Worm (Caenorhabditis elegans) whole organism, late embryonic: ENCODE results near the gene nhr-252.
A peak's percentile ranks its signal among the peaks of the same experiment; 100 is the strongest.

ENCODE experiments used
- C08G9.2 ChIP-seq: sonication (generic microtip); optimal IDR thresholded peaks from 2 replicates; lab custom pipeline; 2016; ENCODE audit warnings: mild to moderate bottlenecking, missing genetic modification characterization, moderate library complexity, missing compliant biosample characterization
- K02D7.2 ChIP-seq: sonication (generic microtip); optimal IDR thresholded peaks from 2 replicates; lab custom pipeline; 2017; ENCODE audit warnings: mild to moderate bottlenecking, missing genetic modification characterization, missing compliant biosample characterization
- K09A11.1 ChIP-seq: sonication (generic microtip); optimal IDR thresholded peaks from 2 replicates; lab custom pipeline; 2017; ENCODE audit warnings: antibody characterized with exemption, mild to moderate bottlenecking, missing genetic modification characterization, missing compliant biosample characterization; ENCODE audit not compliant: insufficient read depth
- Y22D7AL.16 ChIP-seq: sonication (generic microtip); optimal IDR thresholded peaks from 2 replicates; lab custom pipeline; 2016; ENCODE audit warnings: missing genetic modification characterization, missing compliant biosample characterization
- ama-1 ChIP-seq: fragments of 150-350 bp; optimal IDR thresholded peaks from 2 replicates; lab custom pipeline; 2014
- ceh-30 ChIP-seq: fragments of 150-350 bp; optimal IDR thresholded peaks from 2 replicates; lab custom pipeline; 2014; ENCODE audit warnings: missing biosample characterization, missing genetic modification characterization
- ceh-31 ChIP-seq: sonication (generic microtip); optimal IDR thresholded peaks from 2 replicates; lab custom pipeline; 2016; ENCODE audit warnings: missing genetic modification characterization, missing compliant biosample characterization
- ceh-48 ChIP-seq: sonication (generic microtip); optimal IDR thresholded peaks from 2 replicates; lab custom pipeline; 2016; ENCODE audit warnings: missing genetic modification characterization, inconsistent platforms, missing compliant biosample characterization
- ceh-6 ChIP-seq: fragments of 200-800 bp; sonication (Bioruptor generic); optimal IDR thresholded peaks from 2 replicates; lab custom pipeline; 2018; ENCODE audit warnings: mild to moderate bottlenecking, missing genetic modification characterization, missing compliant biosample characterization
- che-1 ChIP-seq: sonication (generic microtip); optimal IDR thresholded peaks from 2 replicates; lab custom pipeline; 2016; ENCODE audit warnings: mild to moderate bottlenecking, missing genetic modification characterization, missing compliant biosample characterization
- dmd-4 ChIP-seq: sonication (generic microtip); optimal IDR thresholded peaks from 2 replicates; lab custom pipeline; 2016; ENCODE audit warnings: borderline replicate concordance, missing genetic modification characterization, missing compliant biosample characterization
- dve-1 ChIP-seq: sonication (generic microtip); optimal IDR thresholded peaks from 2 replicates; lab custom pipeline; 2017; ENCODE audit warnings: antibody characterized with exemption, mild to moderate bottlenecking, missing genetic modification characterization, missing compliant biosample characterization
- eyg-1 ChIP-seq: sonication (generic microtip); optimal IDR thresholded peaks from 2 replicates; lab custom pipeline; 2016; ENCODE audit warnings: missing genotype, missing genetic modification characterization, missing compliant biosample characterization
- fax-1 ChIP-seq: sonication (generic microtip); optimal IDR thresholded peaks from 2 replicates; lab custom pipeline; 2016; ENCODE audit warnings: missing genotype, missing genetic modification characterization, missing compliant biosample characterization
- hlh-6 ChIP-seq: sonication (generic microtip); optimal IDR thresholded peaks from 2 replicates; lab custom pipeline; 2016; ENCODE audit warnings: missing genotype, missing genetic modification characterization, missing compliant biosample characterization
- lim-6 ChIP-seq: sonication (generic microtip); optimal IDR thresholded peaks from 2 replicates; lab custom pipeline; 2016; ENCODE audit warnings: missing genetic modification characterization, missing compliant biosample characterization
- madf-2 ChIP-seq: sonication (generic microtip); optimal IDR thresholded peaks from 2 replicates; lab custom pipeline; 2017; ENCODE audit warnings: missing genetic modification characterization, missing compliant biosample characterization
- mec-3 ChIP-seq: sonication (generic microtip); optimal IDR thresholded peaks from 2 replicates; lab custom pipeline; 2016; ENCODE audit warnings: borderline replicate concordance, missing genetic modification characterization, missing compliant biosample characterization
- npax-4 ChIP-seq: sonication (generic microtip); optimal IDR thresholded peaks from 2 replicates; lab custom pipeline; 2016; ENCODE audit warnings: missing genetic modification characterization, missing compliant biosample characterization
- pag-3 ChIP-seq: sonication (generic microtip); optimal IDR thresholded peaks from 2 replicates; lab custom pipeline; 2016; ENCODE audit warnings: missing compliant biosample characterization, missing genetic modification characterization, borderline replicate concordance
- pha-4 ChIP-seq: fragments of 150-350 bp; optimal IDR thresholded peaks from 2 replicates; lab custom pipeline; 2018; ENCODE audit warnings: missing biosample characterization, missing genetic modification reagents, missing genetic modification characterization
- pros-1 ChIP-seq: fragments of 150-350 bp; optimal IDR thresholded peaks from 2 replicates; lab custom pipeline; 2014; ENCODE audit warnings: missing biosample characterization, missing genetic modification reagents, missing genetic modification characterization
- ref-2 ChIP-seq: sonication (generic microtip); optimal IDR thresholded peaks from 2 replicates; lab custom pipeline; 2016; ENCODE audit warnings: missing genetic modification characterization, missing compliant biosample characterization
- sdc-2 ChIP-seq: sonication (generic microtip); optimal IDR thresholded peaks from 2 replicates; lab custom pipeline; 2016; ENCODE audit warnings: missing genotype, missing genetic modification characterization, missing compliant biosample characterization
- sox-2 ChIP-seq: fragments of 200-800 bp; sonication (Bioruptor generic); IDR thresholded peaks from 2 replicates; pipeline ENCODE4 v1.3.6; 2022; ENCODE audit warnings: missing genetic modification reagents, missing genetic modification characterization, missing compliant biosample characterization
- sox-4 ChIP-seq: sonication (generic microtip); optimal IDR thresholded peaks from 2 replicates; lab custom pipeline; 2017; ENCODE audit warnings: mild to moderate bottlenecking, missing genetic modification characterization, inconsistent platforms, missing compliant biosample characterization
- syd-9 ChIP-seq: sonication (generic microtip); optimal IDR thresholded peaks from 2 replicates; lab custom pipeline; 2016; ENCODE audit warnings: mild to moderate bottlenecking, missing genetic modification characterization, moderate library complexity, missing compliant biosample characterization
- unc-3 ChIP-seq, 2 experiments: fragments of 200-800 bp in 1 of 2; sonication (Bioruptor generic) in 1 of 2; sonication (generic microtip) in 1 of 2; conservative IDR thresholded peaks in 1 of 2; optimal IDR thresholded peaks in 1 of 2; 2 replicates each; pipeline versions ENCODE4 v1.3.6 to Lab custom; 2016 to 2022; ENCODE audit warnings: missing compliant biosample characterization in 2 of 2, missing genetic modification characterization in 2 of 2, missing genetic modification reagents in 1 of 2
- unc-42 ChIP-seq: sonication (generic microtip); optimal IDR thresholded peaks from 2 replicates; lab custom pipeline; 2016; ENCODE audit warnings: missing genotype, missing genetic modification characterization, missing compliant biosample characterization

nhr-252 gene

ce11 chrV:443193-443592, 38.8 kb downstream of the nhr-252 start, which contains the start of gene srh-33:
srh-33 (minus strand) TSS chrV:443293.
- TF ChIP-seq hlh-6 (no peak), mec-3 (no peak), ama-1 (lab: Kevin White, UChicago) (no peak), ceh-6 (GFP tag; lab: Kevin White, UChicago) (no peak), sox-4 (tag; lab: Kevin White, UChicago) (no peak), dve-1 (tag; lab: Kevin White, UChicago) (no peak), unc-3 (GFP tag; conservative IDR thresholded peaks at IDR 0.05; lab: Robert Waterston, UW) (no peak), unc-3 (tag; optimal IDR thresholded peaks at IDR 0.05; lab: Kevin White, UChicago) (no peak), dmd-4 (tag; lab: Kevin White, UChicago) (no peak), ceh-30 (no peak), npax-4 (tag; lab: Kevin White, UChicago) (no peak), C08G9.2 (tag; lab: Kevin White, UChicago) (no peak), ceh-48 (no peak), pha-4 (tag; lab: Kevin White, UChicago) (no peak), unc-42 (tag; lab: Kevin White, UChicago) (no peak)

- TF ChIP-seq fax-1 (tag; lab: Kevin White, UChicago) (no peak), syd-9 (tag; lab: Kevin White, UChicago) (no peak)
Measured at ce11 chrV:446574-446973, 42.2 kb downstream of the nhr-252 start, which contains the start of gene srh-34. srh-34 (minus strand) TSS chrV:446674.

ce11 chrV:446988-447387, 42.6 kb downstream of the nhr-252 start:
- TF ChIP-seq lim-6 (tag; lab: Kevin White, UChicago) (no peak), dmd-4 (tag; lab: Kevin White, UChicago) (peak; percentile 6), sdc-2 (peak; percentile 20), pros-1 (no peak), fax-1 (tag; lab: Kevin White, UChicago) (no peak), hlh-6 (peak; percentile 18), K02D7.2 (no peak)

ce11 chrV:449130-449529, 44.7 kb downstream of the nhr-252 start, which contains the start of gene srh-35:
srh-35 (minus strand) TSS chrV:449230.
- no peak for TF ChIP-seq Y22D7AL.16 (tag; lab: Kevin White, UChicago)
- no peak for TF ChIP-seq ceh-30
- TF ChIP-seq C08G9.2 (tag; lab: Kevin White, UChicago), result no peak
- no peak for TF ChIP-seq ceh-31 (tag; lab: Kevin White, UChicago)
- no peak for TF ChIP-seq ref-2
- TF ChIP-seq K09A11.1 (tag; lab: Kevin White, UChicago), result no peak

DNA sequence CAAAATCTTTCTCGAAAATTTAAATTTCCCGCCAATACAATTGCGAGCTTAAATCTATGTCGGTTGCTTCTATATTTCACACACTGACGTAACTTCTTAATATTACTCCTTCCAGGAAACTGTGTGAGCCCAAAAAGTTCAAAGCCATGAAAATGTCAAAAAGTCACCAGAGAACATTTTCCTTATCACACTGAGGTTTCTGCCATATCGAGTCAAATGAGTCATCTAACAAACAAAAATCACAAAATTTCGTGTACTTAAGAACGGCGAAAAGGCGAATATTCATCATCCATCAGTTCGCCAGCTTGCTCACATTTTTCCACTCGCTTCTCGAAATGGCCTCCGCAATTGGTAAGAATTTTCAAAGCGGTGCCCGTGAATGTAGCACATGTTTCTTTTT, 45.3 kb downstream of the nhr-252 start, which contains the start of gene M02H5.8:
Gene M02H5.8, plus strand, starts transcription at position 297 of the 400 bp plus-strand sequence.
- no peak for TF ChIP-seq C08G9.2 (tag; lab: Kevin White, UChicago)
- TF ChIP-seq sox-2 (GFP tag; lab: Robert Waterston, UW), result no peak
- TF ChIP-seq unc-3 (GFP tag; conservative IDR thresholded peaks at IDR 0.05; lab: Robert Waterston, UW), result no peak
- no peak for TF ChIP-seq unc-3 (tag; optimal IDR thresholded peaks at IDR 0.05; lab: Kevin White, UChicago)
- no peak for TF ChIP-seq mec-3
- no peak for TF ChIP-seq pag-3 (tag; lab: Kevin White, UChicago)
- TF ChIP-seq che-1 (tag; lab: Kevin White, UChicago), result no peak
- no peak for TF ChIP-seq madf-2 (tag; lab: Kevin White, UChicago)
- no peak for TF ChIP-seq K09A11.1 (tag; lab: Kevin White, UChicago)
- TF ChIP-seq ceh-30, result no peak
- no peak for TF ChIP-seq eyg-1 (tag; lab: Kevin White, UChicago)
- TF ChIP-seq pha-4 (tag; lab: Kevin White, UChicago), result no peak
